Fruit fly (Drosophila melanogaster) whole organism, prepupa: Measurements from ENCODE around the gene Catsup.

ENCODE experiments used
- CG10631 ChIP-seq: fragments of 200-800 bp; sonication (Bioruptor generic); optimal IDR thresholded peaks from 2 replicates; lab custom pipeline; 2016; ENCODE audit warnings: missing biosample characterization, missing genetic modification characterization
- CG10669 ChIP-seq: fragments of 200-800 bp; sonication (Bioruptor generic); optimal IDR thresholded peaks from 3 replicates; lab custom pipeline; 2018; ENCODE audit warnings: missing biosample characterization, mild to moderate bottlenecking, missing genetic modification characterization, moderate library complexity
- CG11294 ChIP-seq: fragments of 200-800 bp; sonication (Bioruptor generic); IDR thresholded peaks from 2 replicates; pipeline ENCODE4 v1.3.6; 2022; ENCODE audit warnings: missing biosample characterization, missing genetic modification characterization
- CG11902 ChIP-seq: fragments of 200-800 bp; sonication (Bioruptor generic); optimal IDR thresholded peaks from 3 replicates; lab custom pipeline; 2016; ENCODE audit warnings: missing biosample characterization, missing genetic modification characterization
- CG1621 ChIP-seq: fragments of 200-800 bp; sonication (Bioruptor generic); optimal IDR thresholded peaks from 3 replicates; lab custom pipeline; 2018; ENCODE audit warnings: missing biosample characterization, mild to moderate bottlenecking, missing genetic modification characterization
- CG16779 ChIP-seq: fragments of 200-800 bp; sonication (Bioruptor generic); optimal IDR thresholded peaks from 3 replicates; lab custom pipeline; 2017; ENCODE audit warnings: missing biosample characterization, mild to moderate bottlenecking, missing genetic modification characterization
- CG3032 ChIP-seq: fragments of 200-800 bp; optimal IDR thresholded peaks from 2 replicates; lab custom pipeline; 2019; ENCODE audit warnings: missing biosample characterization, mild to moderate bottlenecking, missing genetic modification characterization, moderate library complexity
- CG31627 ChIP-seq: fragments of 200-800 bp; sonication (Bioruptor generic); optimal IDR thresholded peaks from 3 replicates; lab custom pipeline; 2016; ENCODE audit warnings: missing biosample characterization, missing genetic modification characterization
- CG32006 ChIP-seq: fragments of 200-800 bp; sonication (Bioruptor generic); optimal IDR thresholded peaks from 3 replicates; lab custom pipeline; 2017; ENCODE audit warnings: missing biosample characterization, mild to moderate bottlenecking, missing genetic modification characterization
- CG3919 ChIP-seq: fragments of 200-800 bp; sonication (Bioruptor generic); optimal IDR thresholded peaks from 3 replicates; lab custom pipeline; 2016; ENCODE audit warnings: missing biosample characterization, missing genetic modification characterization
- CG6276 ChIP-seq: fragments of 200-800 bp; sonication (Bioruptor generic); optimal IDR thresholded peaks from 2 replicates; lab custom pipeline; 2017; ENCODE audit warnings: missing biosample characterization, mild to moderate bottlenecking, missing genetic modification characterization
- CG6808 ChIP-seq: fragments of 200-800 bp; sonication (Bioruptor generic); optimal IDR thresholded peaks from 3 replicates; lab custom pipeline; 2017; ENCODE audit warnings: missing biosample characterization, missing genetic modification characterization, mild to moderate bottlenecking, moderate library complexity, missing genetic modification reagents
- CG6854 ChIP-seq: fragments of 200-800 bp; sonication (Bioruptor generic); optimal IDR thresholded peaks from 2 replicates; lab custom pipeline; 2017; ENCODE audit warnings: missing biosample characterization, mild to moderate bottlenecking, missing genetic modification characterization
- CG7368 ChIP-seq: fragments of 200-800 bp; sonication (Bioruptor generic); optimal IDR thresholded peaks from 3 replicates; lab custom pipeline; 2016; ENCODE audit warnings: missing biosample characterization, missing genetic modification characterization
- CG8119 ChIP-seq: fragments of 200-800 bp; sonication (Bioruptor generic); IDR thresholded peaks from 3 replicates; pipeline ENCODE4 v1.3.6; 2022; ENCODE audit warnings: missing biosample characterization, missing genetic modification characterization
- CG8319 ChIP-seq: fragments of 200-800 bp; sonication (Bioruptor generic); optimal IDR thresholded peaks from 3 replicates; lab custom pipeline; 2016; ENCODE audit warnings: missing biosample characterization, missing genetic modification characterization
- CG8632 ChIP-seq: fragments of 200-800 bp; sonication (Bioruptor generic); optimal IDR thresholded peaks from 3 replicates; lab custom pipeline; 2016; ENCODE audit warnings: missing biosample characterization, missing genetic modification characterization
- CG9139 ChIP-seq: fragments of 200-800 bp; sonication (Bioruptor generic); optimal IDR thresholded peaks from 3 replicates; lab custom pipeline; 2017; ENCODE audit warnings: missing biosample characterization, mild to moderate bottlenecking, missing genetic modification characterization
- Eip75B ChIP-seq: fragments of 200-800 bp; sonication (Bioruptor generic); optimal IDR thresholded peaks from 3 replicates; lab custom pipeline; 2016; ENCODE audit warnings: missing biosample characterization, missing genetic modification characterization
- Eip78C ChIP-seq: fragments of 200-800 bp; sonication (Bioruptor generic); peaks from one replicate; lab custom pipeline; 2016; ENCODE audit warnings: missing biosample characterization, missing genetic modification characterization
- Ets21C ChIP-seq: fragments of 200-800 bp; sonication (Bioruptor generic); optimal IDR thresholded peaks from 3 replicates; lab custom pipeline; 2016; ENCODE audit warnings: missing biosample characterization, missing genetic modification characterization
- Gug ChIP-seq: fragments of 200-800 bp; sonication (Bioruptor generic); IDR thresholded peaks from 2 replicates; pipeline ENCODE4 v1.3.6; 2022; ENCODE audit warnings: missing biosample characterization, missing genetic modification characterization
- Hr38 ChIP-seq: sonication (Bioruptor generic); optimal IDR thresholded peaks from 2 replicates; lab custom pipeline; 2016; ENCODE audit warnings: missing biosample characterization, missing genetic modification characterization
- Hr39 ChIP-seq: fragments of 200-800 bp; sonication (Bioruptor generic); optimal IDR thresholded peaks from 2 replicates; lab custom pipeline; 2016; ENCODE audit warnings: missing biosample characterization, missing genetic modification characterization
- Lpt ChIP-seq: fragments of 200-800 bp; sonication (Bioruptor generic); optimal IDR thresholded peaks from 3 replicates; lab custom pipeline; 2016; ENCODE audit warnings: missing biosample characterization, missing genetic modification characterization
- Met ChIP-seq: fragments of 200-800 bp; sonication (Bioruptor generic); optimal IDR thresholded peaks from 3 replicates; lab custom pipeline; 2016; ENCODE audit warnings: missing biosample characterization, missing genetic modification characterization
- OdsH ChIP-seq: fragments of 200-800 bp; sonication (Bioruptor generic); optimal IDR thresholded peaks from 3 replicates; lab custom pipeline; 2016; ENCODE audit warnings: missing biosample characterization, missing genetic modification characterization
- Smox ChIP-seq: fragments of 200-800 bp; sonication (Bioruptor generic); optimal IDR thresholded peaks from 3 replicates; lab custom pipeline; 2016; ENCODE audit warnings: missing biosample characterization, missing genetic modification characterization
- Sox102F ChIP-seq: fragments of 200-800 bp; sonication (Bioruptor generic); optimal IDR thresholded peaks from 2 replicates; lab custom pipeline; 2016; ENCODE audit warnings: missing biosample characterization, mild to moderate bottlenecking, missing genetic modification characterization
- Sox15 ChIP-seq: fragments of 200-800 bp; sonication (Bioruptor generic); optimal IDR thresholded peaks from 3 replicates; lab custom pipeline; 2016; ENCODE audit warnings: missing biosample characterization, missing genetic modification characterization
- achi ChIP-seq: fragments of 200-800 bp; sonication (Bioruptor generic); optimal IDR thresholded peaks from 3 replicates; lab custom pipeline; 2016; ENCODE audit warnings: missing biosample characterization, missing genetic modification characterization
- acj6 ChIP-seq: fragments of 200-800 bp; sonication (Bioruptor generic); optimal IDR thresholded peaks from 3 replicates; lab custom pipeline; 2016; ENCODE audit warnings: missing biosample characterization, missing genetic modification characterization
- dac ChIP-seq: fragments of 200-800 bp; sonication (Bioruptor generic); optimal IDR thresholded peaks from 2 replicates; lab custom pipeline; 2017; ENCODE audit warnings: missing biosample characterization, mild to moderate bottlenecking, missing genetic modification characterization
- dsx ChIP-seq: fragments of 200-800 bp; optimal IDR thresholded peaks from 3 replicates; lab custom pipeline; 2019; ENCODE audit warnings: missing biosample characterization, mild to moderate bottlenecking, missing genetic modification characterization, moderate library complexity; ENCODE audit not compliant: poor library complexity, severe bottlenecking
- eg ChIP-seq: fragments of 200-800 bp; sonication (Bioruptor generic); IDR thresholded peaks from 3 replicates; pipeline ENCODE4 v1.3.6; 2022; ENCODE audit warnings: missing biosample characterization, missing genetic modification characterization
- esn ChIP-seq: fragments of 200-800 bp; sonication (Bioruptor generic); optimal IDR thresholded peaks from 2 replicates; lab custom pipeline; 2016; ENCODE audit warnings: missing biosample characterization, mild to moderate bottlenecking, missing genetic modification characterization, moderate library complexity
- fd59A ChIP-seq: fragments of 200-800 bp; sonication (Bioruptor generic); optimal IDR thresholded peaks from 2 replicates; lab custom pipeline; 2017; ENCODE audit warnings: missing biosample characterization, mild to moderate bottlenecking, missing genetic modification characterization, missing genetic modification reagents
- net ChIP-seq: fragments of 200-800 bp; sonication (Bioruptor generic); optimal IDR thresholded peaks from 3 replicates; lab custom pipeline; 2016; ENCODE audit warnings: missing biosample characterization, missing genetic modification characterization
- pdm3 ChIP-seq: fragments of 200-800 bp; sonication (Bioruptor generic); optimal IDR thresholded peaks from 3 replicates; lab custom pipeline; 2016; ENCODE audit warnings: missing biosample characterization, missing genetic modification characterization
- spab ChIP-seq: fragments of 200-800 bp; sonication (Bioruptor generic); optimal IDR thresholded peaks from 2 replicates; lab custom pipeline; 2017; ENCODE audit warnings: missing biosample characterization, mild to moderate bottlenecking, missing genetic modification characterization, missing genetic modification reagents
- ss ChIP-seq, 2 experiments: fragments of 200-800 bp; sonication (Bioruptor generic); optimal IDR thresholded peaks; 2 replicates in 1 of 2; 3 replicates in 1 of 2; lab custom pipeline; 2017 to 2018; ENCODE audit warnings: mild to moderate bottlenecking in 2 of 2, missing biosample characterization in 2 of 2, missing genetic modification characterization in 2 of 2, moderate library complexity in 1 of 2
- svp ChIP-seq: fragments of 200-800 bp; sonication (Bioruptor generic); peaks from one replicate; lab custom pipeline; 2016; ENCODE audit warnings: missing biosample characterization, missing genetic modification characterization
- topi ChIP-seq: fragments of 200-800 bp; sonication (Bioruptor generic); optimal IDR thresholded peaks from 3 replicates; lab custom pipeline; 2016; ENCODE audit warnings: missing biosample characterization, missing genetic modification characterization

Catsup gene

dm6 chr2L:19036105-19036714, 5.5 kb upstream of the Catsup start:
- TF ChIP-seq Eip78C (GFP tag; lab: Kevin White, UChicago) (peak; percentile 82), Lpt (GFP tag; lab: Kevin White, UChicago) (peak; percentile 51), Gug (GFP tag; lab: Robert Waterston, UW) (no peak), CG6276 (peak; percentile 1), acj6 (peak; percentile 10), CG8632 (GFP tag; lab: Kevin White, UChicago) (peak; percentile 14), achi (GFP tag; lab: Kevin White, UChicago) (peak; percentile 8), svp (GFP tag; lab: Kevin White, UChicago) (peak; percentile 54), esn (GFP tag; lab: Kevin White, UChicago) (peak; percentile 14), ss (GFP tag; optimal IDR thresholded peaks at IDR 0.05; lab: Kevin White, UChicago) (peak in 1 of 2 experiments; percentile 7), CG8319 (GFP tag; lab: Kevin White, UChicago) (no peak), CG3032 (no peak), CG3919 (GFP tag; lab: Kevin White, UChicago) (peak; percentile 11), pdm3 (peak; percentile 31), CG32006 (GFP tag; lab: Kevin White, UChicago) (peak; percentile 34), CG1621 (tag; lab: Kevin White, UChicago) (peak; percentile 48), Eip75B (no peak)

dm6 chr2L:19037011-19037410, 4.7 kb upstream of the Catsup start:
- TF ChIP-seq Eip78C (GFP tag; lab: Kevin White, UChicago), result peak; percentile 58
- TF ChIP-seq CG11294, result no peak
- TF ChIP-seq CG9139, result no peak

dm6 chr2L:19037455-19037854, 4.2 kb upstream of the Catsup start:
- TF ChIP-seq Hr38 (no peak), net (peak; percentile 4), spab (GFP tag; lab: Kevin White, UChicago) (no peak), CG11902 (GFP tag; lab: Kevin White, UChicago) (no peak), Eip78C (GFP tag; lab: Kevin White, UChicago) (peak; percentile 35), Hr39 (GFP tag; lab: Kevin White, UChicago) (no peak), eg (GFP tag; lab: Robert Waterston, UW) (no peak), CG6276 (no peak), dsx (GFP tag; lab: Kevin White, UChicago) (no peak), Gug (GFP tag; lab: Robert Waterston, UW) (no peak), acj6 (no peak)

- peak; percentile 86 for TF ChIP-seq Eip75B
- peak; percentile 84 for TF ChIP-seq Met
- TF ChIP-seq CG6276, result no peak
- TF ChIP-seq esn (GFP tag; lab: Kevin White, UChicago), result peak; percentile 90
- TF ChIP-seq dac (GFP tag; lab: Kevin White, UChicago), result no peak
- peak; percentile 78 for TF ChIP-seq net
- peak; percentile 60 for TF ChIP-seq Sox15 (GFP tag; lab: Kevin White, UChicago)
- peak; percentile 78 for TF ChIP-seq eg (GFP tag; lab: Robert Waterston, UW)
- peak; percentile 55 for TF ChIP-seq CG11902 (GFP tag; lab: Kevin White, UChicago)
- peak; percentile 54; the same call in 2 of the 3 replicates for TF ChIP-seq CG8119
- no peak for TF ChIP-seq CG6808 (GFP tag; lab: Kevin White, UChicago)
- peak; percentile 79 for TF ChIP-seq CG3919 (GFP tag; lab: Kevin White, UChicago)
- TF ChIP-seq Smox (GFP tag; lab: Kevin White, UChicago), result peak; percentile 86
- peak; percentile 80 for TF ChIP-seq Ets21C (GFP tag; lab: Kevin White, UChicago)
- TF ChIP-seq CG6854 (GFP tag; lab: Kevin White, UChicago), result no peak
- peak; percentile 81 for TF ChIP-seq topi (GFP tag; lab: Kevin White, UChicago)
- peak; percentile 89 for TF ChIP-seq Hr39 (GFP tag; lab: Kevin White, UChicago)
- TF ChIP-seq CG7368 (GFP tag; lab: Kevin White, UChicago), result no peak
- no peak for TF ChIP-seq svp (GFP tag; lab: Kevin White, UChicago)
- TF ChIP-seq CG8632 (GFP tag; lab: Kevin White, UChicago), result peak; percentile 59
- TF ChIP-seq CG9139, result no peak
- TF ChIP-seq OdsH, result peak; percentile 88
- no peak for TF ChIP-seq CG11294
- peak; percentile 27 for TF ChIP-seq fd59A (GFP tag; lab: Kevin White, UChicago)
- no peak for TF ChIP-seq CG16779
- TF ChIP-seq CG31627, result peak; percentile 89
- peak; percentile 84 for TF ChIP-seq achi (GFP tag; lab: Kevin White, UChicago)
- TF ChIP-seq CG10669 (GFP tag; lab: Kevin White, UChicago), result peak; percentile 72
- peak; percentile 87 for TF ChIP-seq CG10631 (GFP tag; lab: Kevin White, UChicago)
- peak; percentile 55 for TF ChIP-seq Lpt (GFP tag; lab: Kevin White, UChicago)
- TF ChIP-seq Sox102F (GFP tag; lab: Kevin White, UChicago), result no peak
Observed at dm6 chr2L:19045111-19045560, 3.5 kb downstream of the Catsup start, which contains the start of the genes Ttc19 and Acn. TSS of gene Ttc19 (minus strand) at chr2L:19045148. TSS of gene Acn (plus strand) at chr2L:19045355.
